Worm (Caenorhabditis elegans) whole organism, mixed stage, embryonic: ENCODE measurements around the gene B0432.1.

Experiments used
- M03D4.4 ChIP-seq: sonication (generic microtip); optimal IDR thresholded peaks from 2 replicates; lab custom pipeline; 2017; ENCODE audit warnings: mild to moderate bottlenecking, missing genetic modification characterization, missing compliant biosample characterization
- bed-3 ChIP-seq: fragments of 200-800 bp; sonication (Bioruptor generic); optimal IDR thresholded peaks from 3 replicates; lab custom pipeline; 2018; ENCODE audit warnings: mild to moderate bottlenecking, missing genetic modification characterization, moderate library complexity, missing compliant biosample characterization
- ceh-39 ChIP-seq: fragments of 150-350 bp; optimal IDR thresholded peaks from 2 replicates; lab custom pipeline; 2014; ENCODE audit warnings: missing biosample characterization, missing genetic modification characterization
- ceh-83 ChIP-seq: fragments of 200-800 bp; sonication (Bioruptor generic); optimal IDR thresholded peaks from 2 replicates; lab custom pipeline; 2018; ENCODE audit warnings: mild to moderate bottlenecking, missing genetic modification characterization, missing compliant biosample characterization
- ces-1 ChIP-seq: fragments of 150-350 bp; optimal IDR thresholded peaks from 2 replicates; lab custom pipeline; 2014; ENCODE audit warnings: missing biosample characterization, missing genetic modification reagents, missing genetic modification characterization
- cnd-1 ChIP-seq: fragments of 200-800 bp; sonication (Bioruptor generic); optimal IDR thresholded peaks from 2 replicates; lab custom pipeline; 2018; ENCODE audit warnings: mild to moderate bottlenecking, missing genetic modification characterization, missing compliant biosample characterization
- drap-1 ChIP-seq: fragments of 200-800 bp; sonication (Bioruptor generic); optimal IDR thresholded peaks from 3 replicates; lab custom pipeline; 2018; ENCODE audit warnings: mild to moderate bottlenecking, missing genetic modification characterization, missing compliant biosample characterization
- elt-1 ChIP-seq: sonication (generic microtip); optimal IDR thresholded peaks from 2 replicates; lab custom pipeline; 2017; ENCODE audit warnings: missing genetic modification characterization, mild to moderate bottlenecking, missing compliant biosample characterization, antibody characterized with exemption, moderate library complexity, borderline replicate concordance; ENCODE audit not compliant: insufficient read depth
- elt-3 ChIP-seq: fragments of 150-350 bp; optimal IDR thresholded peaks from 2 replicates; lab custom pipeline; 2014; ENCODE audit warnings: missing biosample characterization, missing genetic modification characterization
- flh-1 ChIP-seq: fragments of 200-800 bp; sonication (Bioruptor generic); optimal IDR thresholded peaks from 2 replicates; lab custom pipeline; 2018; ENCODE audit warnings: mild to moderate bottlenecking, missing genetic modification characterization, moderate library complexity, missing compliant biosample characterization
- hlh-1 ChIP-seq: fragments of 150-350 bp; optimal IDR thresholded peaks from 2 replicates; lab custom pipeline; 2014; ENCODE audit warnings: missing biosample characterization, missing genetic modification reagents, missing genetic modification characterization
- lin-13 ChIP-seq: fragments of 150-350 bp; optimal IDR thresholded peaks from 2 replicates; lab custom pipeline; 2014; ENCODE audit warnings: missing biosample characterization, missing genetic modification characterization
- lin-32 ChIP-seq: fragments of 200-800 bp; sonication (Bioruptor generic); optimal IDR thresholded peaks from 2 replicates; lab custom pipeline; 2018; ENCODE audit warnings: mild to moderate bottlenecking, missing genetic modification characterization, missing compliant biosample characterization
- lsy-2 ChIP-seq: fragments of 150-350 bp; optimal IDR thresholded peaks from 2 replicates; lab custom pipeline; 2014; ENCODE audit warnings: missing biosample characterization, missing genetic modification characterization
- mab-5 ChIP-seq: fragments of 150-350 bp; optimal IDR thresholded peaks from 2 replicates; lab custom pipeline; 2014; ENCODE audit warnings: missing biosample characterization, missing genetic modification characterization
- mep-1 ChIP-seq: fragments of 150-350 bp; optimal IDR thresholded peaks from 2 replicates; lab custom pipeline; 2017; ENCODE audit warnings: missing biosample characterization, missing genetic modification reagents, missing genetic modification characterization, inconsistent platforms
- nhr-12 ChIP-seq: fragments of 150-350 bp; optimal IDR thresholded peaks from 2 replicates; lab custom pipeline; 2014; ENCODE audit warnings: missing biosample characterization, missing genetic modification characterization
- nhr-2 ChIP-seq: fragments of 150-350 bp; optimal IDR thresholded peaks from 2 replicates; lab custom pipeline; 2014; ENCODE audit warnings: missing biosample characterization, missing genetic modification characterization
- nhr-237 ChIP-seq: fragments of 150-350 bp; optimal IDR thresholded peaks from 2 replicates; lab custom pipeline; 2014; ENCODE audit warnings: missing biosample characterization, missing genetic modification characterization
- nhr-28 ChIP-seq: fragments of 150-350 bp; optimal IDR thresholded peaks from 2 replicates; lab custom pipeline; 2014; ENCODE audit warnings: missing biosample characterization, missing genetic modification characterization
- nhr-76 ChIP-seq: sonication (generic microtip); optimal IDR thresholded peaks from 2 replicates; lab custom pipeline; 2017; ENCODE audit warnings: missing biosample characterization, missing genetic modification characterization
- sem-2 ChIP-seq: fragments of 200-800 bp; sonication (Bioruptor generic); optimal IDR thresholded peaks from 2 replicates; lab custom pipeline; 2018; ENCODE audit warnings: mild to moderate bottlenecking, missing genetic modification characterization, missing compliant biosample characterization
- snpc-4 ChIP-seq: fragments of 150-350 bp; optimal IDR thresholded peaks from 2 replicates; lab custom pipeline; 2014; ENCODE audit warnings: missing biosample characterization, missing genetic modification characterization
- sptf-1 ChIP-seq: sonication (generic microtip); optimal IDR thresholded peaks from 2 replicates; lab custom pipeline; 2017; ENCODE audit warnings: mild to moderate bottlenecking, missing genetic modification characterization, moderate library complexity, missing compliant biosample characterization
- tbx-8 ChIP-seq: fragments of 200-800 bp; sonication (Bioruptor generic); optimal IDR thresholded peaks from 2 replicates; lab custom pipeline; 2018; ENCODE audit warnings: mild to moderate bottlenecking, missing genetic modification characterization, moderate library complexity, missing compliant biosample characterization
- unc-120 ChIP-seq: sonication (generic microtip); optimal IDR thresholded peaks from 2 replicates; lab custom pipeline; 2017; ENCODE audit warnings: missing genetic modification characterization, missing compliant biosample characterization; ENCODE audit not compliant: poor library complexity, severe bottlenecking
- unc-39 ChIP-seq: fragments of 150-350 bp; optimal IDR thresholded peaks from 2 replicates; lab custom pipeline; 2014; ENCODE audit warnings: missing biosample characterization, missing genetic modification characterization
- unc-62 ChIP-seq: fragments of 150-350 bp; optimal IDR thresholded peaks from 2 replicates; lab custom pipeline; 2014; ENCODE audit warnings: missing biosample characterization, missing genetic modification reagents, missing genetic modification characterization
- zip-8 ChIP-seq: fragments of 150-350 bp; optimal IDR thresholded peaks from 2 replicates; lab custom pipeline; 2014; ENCODE audit warnings: missing biosample characterization, missing genetic modification characterization
- ztf-11 ChIP-seq: fragments of 150-350 bp; optimal IDR thresholded peaks from 2 replicates; lab custom pipeline; 2014; ENCODE audit warnings: missing biosample characterization, missing genetic modification characterization

The B0432.1 gene

DNA sequence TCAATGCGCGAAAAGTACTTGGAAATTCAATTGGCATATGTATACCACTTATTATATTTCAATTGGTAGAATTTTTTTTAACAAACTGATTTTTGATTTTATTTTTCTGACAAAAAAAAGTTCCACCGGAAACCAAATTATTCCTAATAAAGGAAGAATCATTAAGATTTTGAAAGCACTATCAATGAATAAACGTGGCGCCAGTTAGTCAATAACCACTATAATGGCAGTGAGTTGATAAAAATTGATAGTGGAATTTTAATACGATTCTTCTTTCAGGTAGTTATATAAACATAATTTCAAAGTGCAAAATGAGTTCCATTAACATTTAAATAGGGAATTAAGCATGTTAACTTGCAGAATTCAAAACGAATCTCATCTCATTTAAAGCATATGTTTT, 8.5 kb downstream of the B0432.1 start, which contains the start of gene col-69:
Gene col-69 (minus strand): TSS at position 101 of the 400 bp plus-strand sequence.
- TF ChIP-seq sptf-1 (tag; lab: Kevin White, UChicago) = no peak
- TF ChIP-seq lin-13 (tag; lab: Kevin White, UChicago) = no peak
- TF ChIP-seq bed-3 (GFP tag; lab: Kevin White, UChicago) = no peak
- TF ChIP-seq lsy-2 (tag; lab: Kevin White, UChicago) = no peak

DNA sequence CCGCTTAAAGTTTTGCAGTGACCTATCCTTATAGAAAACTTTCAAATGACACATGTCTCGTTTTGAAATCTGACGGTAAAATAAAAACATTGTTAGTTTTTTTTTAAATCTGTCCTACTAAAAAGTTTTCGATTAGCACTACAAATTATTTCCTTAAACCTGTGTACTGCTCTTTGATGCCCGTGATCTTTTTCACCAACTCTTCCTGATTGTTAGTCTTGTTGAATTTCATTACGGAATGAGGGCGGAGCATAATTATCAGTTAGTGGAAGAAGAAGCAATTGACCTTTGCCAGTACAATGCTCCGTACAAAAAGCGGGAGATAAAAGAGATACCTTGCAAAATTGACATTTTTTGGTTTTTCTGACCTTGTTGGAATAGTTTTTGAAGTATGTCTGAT, 10.0 kb downstream of the B0432.1 start, which contains the start of gene K01A2.4:
Gene K01A2.4 (plus strand): TSS at position 301 of the 400 bp plus-strand sequence.
- no peak for TF ChIP-seq hlh-1

DNA sequence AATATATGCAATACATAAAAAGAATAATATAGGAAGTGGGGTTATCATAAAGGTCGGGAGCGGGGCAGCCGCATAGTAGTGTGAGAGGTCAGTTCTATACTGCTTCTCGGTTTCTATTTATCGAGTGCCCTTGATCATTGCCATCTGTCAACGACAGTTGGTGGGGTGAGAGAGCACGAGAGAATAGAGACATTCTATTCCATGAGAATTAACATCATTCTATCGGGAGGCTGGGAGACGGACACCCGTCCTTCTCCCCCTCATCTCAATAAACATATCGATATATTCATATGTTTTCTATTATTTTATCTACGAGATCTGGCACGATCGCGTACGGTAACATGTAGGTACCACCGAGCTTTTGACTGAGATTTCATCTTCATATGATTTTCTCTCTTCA, 14.9 kb downstream of the B0432.1 start, which contains the start of gene mps-2:
Gene mps-2 (minus strand): TSS at position 101 of the 400 bp plus-strand sequence.
- TF ChIP-seq cnd-1 (tag; lab: Kevin White, UChicago) = peak; percentile 63

DNA sequence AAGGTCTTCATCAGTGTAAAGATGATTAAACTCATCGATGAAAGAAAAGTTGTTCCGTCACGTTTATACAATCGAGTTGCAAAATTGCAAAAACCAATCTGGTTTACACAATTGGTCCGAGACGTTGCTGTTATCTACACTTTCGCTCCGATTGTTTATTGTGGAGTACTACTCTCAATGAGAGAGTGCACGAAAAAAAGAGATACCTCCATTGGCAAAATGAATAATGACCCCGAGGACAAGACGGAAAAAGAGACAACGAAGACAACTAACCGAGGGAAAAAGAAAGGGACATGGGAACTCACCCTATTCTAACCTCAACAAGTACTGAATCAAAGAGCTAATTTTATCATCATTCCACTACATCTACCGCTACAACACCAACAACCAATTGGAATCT, 16.4 kb downstream of the B0432.1 start:
- TF ChIP-seq mep-1 (no peak), unc-120 (tag; lab: Kevin White, UChicago) (peak; percentile 6), cnd-1 (tag; lab: Kevin White, UChicago) (no peak), elt-3 (no peak), mab-5 (no peak), nhr-12 (tag; lab: Kevin White, UChicago) (no peak), ceh-83 (GFP tag; lab: Kevin White, UChicago) (no peak), flh-1 (GFP tag; lab: Kevin White, UChicago) (no peak), nhr-2 (no peak), lin-32 (GFP tag; lab: Kevin White, UChicago) (no peak), sem-2 (GFP tag; lab: Kevin White, UChicago) (no peak), drap-1 (GFP tag; lab: Kevin White, UChicago) (no peak), zip-8 (tag; lab: Kevin White, UChicago) (no peak), lsy-2 (tag; lab: Kevin White, UChicago) (no peak), unc-62 (GFP tag; lab: Kevin White, UChicago) (peak; percentile 43), sptf-1 (tag; lab: Kevin White, UChicago) (no peak), hlh-1 (peak; percentile 69), ztf-11 (tag; lab: Kevin White, UChicago) (no peak), ceh-39 (tag; lab: Kevin White, UChicago) (no peak), elt-1 (tag; lab: Kevin White, UChicago) (no peak), nhr-28 (no peak), ces-1 (GFP tag; lab: Kevin White, UChicago) (peak; percentile 30)
- TF ChIP-seq, all 35 proteins: peak for 4

DNA sequence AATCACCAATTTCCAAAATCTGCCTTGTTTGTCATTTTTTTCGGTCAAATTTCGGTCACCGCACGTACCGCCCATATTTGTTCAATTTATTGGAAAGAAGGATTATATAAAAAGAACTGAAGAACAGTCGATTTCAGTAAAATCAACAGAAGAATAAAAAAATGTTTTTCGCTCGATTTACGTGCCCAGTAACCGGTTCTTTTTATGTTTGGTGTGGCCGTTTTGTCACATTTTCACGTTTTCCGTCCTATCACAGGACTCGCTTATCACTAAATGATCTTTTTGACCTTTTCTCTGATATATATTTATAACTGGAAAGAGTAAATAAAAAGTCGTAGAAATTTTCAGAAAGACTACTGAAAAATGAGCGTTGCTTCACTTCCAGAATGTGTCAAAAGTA, 22.3 kb downstream of the B0432.1 start, which contains the start of gene far-7:
Gene far-7 (plus strand): TSS at position 331 of the 400 bp plus-strand sequence.
- no peak for TF ChIP-seq nhr-237 (tag; lab: Kevin White, UChicago)
- no peak for TF ChIP-seq nhr-28
- TF ChIP-seq unc-62 (GFP tag; lab: Kevin White, UChicago) = no peak

DNA sequence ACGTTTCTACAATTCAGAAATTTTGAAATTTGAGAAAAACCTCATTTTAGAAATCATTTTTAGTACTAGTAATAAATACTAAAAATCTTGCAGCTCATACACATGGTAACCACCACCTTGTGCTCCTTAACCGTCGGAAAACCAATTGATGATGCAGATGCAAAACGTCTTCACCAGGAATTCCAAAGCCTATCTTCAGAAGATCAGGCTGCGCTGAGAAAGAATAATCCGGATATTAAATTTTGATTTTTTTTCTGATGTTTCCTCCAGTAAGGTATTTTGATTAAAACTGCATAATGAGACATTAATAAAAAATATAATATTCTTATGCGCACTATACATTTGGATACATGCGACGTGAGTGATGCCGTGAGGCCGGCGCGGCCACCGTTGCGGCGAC, 23.6 kb downstream of the B0432.1 start:
- TF ChIP-seq bed-3 (GFP tag; lab: Kevin White, UChicago) (no peak), cnd-1 (tag; lab: Kevin White, UChicago) (no peak), nhr-76 (no peak), lin-13 (tag; lab: Kevin White, UChicago) (no peak), unc-39 (tag; lab: Kevin White, UChicago) (no peak), lsy-2 (tag; lab: Kevin White, UChicago) (no peak), M03D4.4 (tag; lab: Kevin White, UChicago) (no peak), tbx-8 (GFP tag; lab: Kevin White, UChicago) (no peak), mep-1 (no peak), sptf-1 (tag; lab: Kevin White, UChicago) (no peak), mab-5 (no peak), snpc-4 (tag; lab: Kevin White, UChicago) (no peak), drap-1 (GFP tag; lab: Kevin White, UChicago) (no peak), sem-2 (GFP tag; lab: Kevin White, UChicago) (no peak)
- TF ChIP-seq, all 35 proteins: peak for 0
